Fruit fly (Drosophila melanogaster) whole organism, prepupa: ENCODE measurements around the gene CG9667.

Experiments
- CG10631 ChIP-seq: fragments of 200-800 bp; sonication (Bioruptor generic); optimal IDR thresholded peaks from 2 replicates; lab custom pipeline; 2016; ENCODE audit warnings: missing biosample characterization, missing genetic modification characterization
- CG10669 ChIP-seq: fragments of 200-800 bp; sonication (Bioruptor generic); optimal IDR thresholded peaks from 3 replicates; lab custom pipeline; 2018; ENCODE audit warnings: missing biosample characterization, mild to moderate bottlenecking, missing genetic modification characterization, moderate library complexity
- CG11762 ChIP-seq: fragments of 200-800 bp; sonication (Bioruptor generic); optimal IDR thresholded peaks from 3 replicates; lab custom pipeline; 2016; ENCODE audit warnings: missing biosample characterization, missing genetic modification characterization; ENCODE audit not compliant: insufficient read depth
- CG11902 ChIP-seq: fragments of 200-800 bp; sonication (Bioruptor generic); optimal IDR thresholded peaks from 3 replicates; lab custom pipeline; 2016; ENCODE audit warnings: missing biosample characterization, missing genetic modification characterization
- CG15336 ChIP-seq: fragments of 200-800 bp; sonication (Bioruptor generic); IDR thresholded peaks from 2 replicates; pipeline ENCODE4 v1.3.6; 2022; ENCODE audit warnings: missing biosample characterization, missing genetic modification characterization
- CG3032 ChIP-seq: fragments of 200-800 bp; optimal IDR thresholded peaks from 2 replicates; lab custom pipeline; 2019; ENCODE audit warnings: missing biosample characterization, mild to moderate bottlenecking, missing genetic modification characterization, moderate library complexity
- CG32006 ChIP-seq: fragments of 200-800 bp; sonication (Bioruptor generic); optimal IDR thresholded peaks from 3 replicates; lab custom pipeline; 2017; ENCODE audit warnings: missing biosample characterization, mild to moderate bottlenecking, missing genetic modification characterization
- CG34406 ChIP-seq: fragments of 200-800 bp; sonication (Bioruptor generic); optimal IDR thresholded peaks from 3 replicates; lab custom pipeline; 2016; ENCODE audit warnings: missing biosample characterization, missing genetic modification characterization
- CG4318 ChIP-seq: fragments of 200-800 bp; sonication (Bioruptor generic); optimal IDR thresholded peaks from 3 replicates; lab custom pipeline; 2017; ENCODE audit warnings: missing biosample characterization, mild to moderate bottlenecking, missing genetic modification characterization
- CG6163 ChIP-seq: fragments of 200-800 bp; sonication (Bioruptor generic); IDR thresholded peaks from 3 replicates; pipeline ENCODE4 v1.3.6; 2022; ENCODE audit warnings: missing biosample characterization, missing genetic modification characterization
- CG6276 ChIP-seq: fragments of 200-800 bp; sonication (Bioruptor generic); optimal IDR thresholded peaks from 2 replicates; lab custom pipeline; 2017; ENCODE audit warnings: missing biosample characterization, mild to moderate bottlenecking, missing genetic modification characterization
- CG6808 ChIP-seq: fragments of 200-800 bp; sonication (Bioruptor generic); optimal IDR thresholded peaks from 3 replicates; lab custom pipeline; 2017; ENCODE audit warnings: missing biosample characterization, missing genetic modification characterization, mild to moderate bottlenecking, moderate library complexity, missing genetic modification reagents
- CG6854 ChIP-seq: fragments of 200-800 bp; sonication (Bioruptor generic); optimal IDR thresholded peaks from 2 replicates; lab custom pipeline; 2017; ENCODE audit warnings: missing biosample characterization, mild to moderate bottlenecking, missing genetic modification characterization
- CG7368 ChIP-seq: fragments of 200-800 bp; sonication (Bioruptor generic); optimal IDR thresholded peaks from 3 replicates; lab custom pipeline; 2016; ENCODE audit warnings: missing biosample characterization, missing genetic modification characterization
- CG8119 ChIP-seq: fragments of 200-800 bp; sonication (Bioruptor generic); IDR thresholded peaks from 3 replicates; pipeline ENCODE4 v1.3.6; 2022; ENCODE audit warnings: missing biosample characterization, missing genetic modification characterization
- CG8319 ChIP-seq: fragments of 200-800 bp; sonication (Bioruptor generic); optimal IDR thresholded peaks from 3 replicates; lab custom pipeline; 2016; ENCODE audit warnings: missing biosample characterization, missing genetic modification characterization
- CG8632 ChIP-seq: fragments of 200-800 bp; sonication (Bioruptor generic); optimal IDR thresholded peaks from 3 replicates; lab custom pipeline; 2016; ENCODE audit warnings: missing biosample characterization, missing genetic modification characterization
- Eip75B ChIP-seq: fragments of 200-800 bp; sonication (Bioruptor generic); optimal IDR thresholded peaks from 3 replicates; lab custom pipeline; 2016; ENCODE audit warnings: missing biosample characterization, missing genetic modification characterization
- Eip78C ChIP-seq: fragments of 200-800 bp; sonication (Bioruptor generic); peaks from one replicate; lab custom pipeline; 2016; ENCODE audit warnings: missing biosample characterization, missing genetic modification characterization
- Eip93F ChIP-seq: fragments of 200-800 bp; sonication (Bioruptor generic); optimal IDR thresholded peaks from 2 replicates; lab custom pipeline; 2016; ENCODE audit warnings: missing biosample characterization, mild to moderate bottlenecking, missing genetic modification characterization
- Ets96B ChIP-seq: fragments of 200-800 bp; optimal IDR thresholded peaks from 2 replicates; lab custom pipeline; 2019; ENCODE audit warnings: missing biosample characterization, mild to moderate bottlenecking, missing genetic modification characterization, moderate library complexity
- Hr39 ChIP-seq: fragments of 200-800 bp; sonication (Bioruptor generic); optimal IDR thresholded peaks from 2 replicates; lab custom pipeline; 2016; ENCODE audit warnings: missing biosample characterization, missing genetic modification characterization
- Hr4 ChIP-seq: fragments of 200-800 bp; sonication (Bioruptor generic); optimal IDR thresholded peaks from 3 replicates; lab custom pipeline; 2016; ENCODE audit warnings: missing biosample characterization, missing genetic modification characterization
- Met ChIP-seq: fragments of 200-800 bp; sonication (Bioruptor generic); optimal IDR thresholded peaks from 3 replicates; lab custom pipeline; 2016; ENCODE audit warnings: missing biosample characterization, missing genetic modification characterization
- OdsH ChIP-seq: fragments of 200-800 bp; sonication (Bioruptor generic); optimal IDR thresholded peaks from 3 replicates; lab custom pipeline; 2016; ENCODE audit warnings: missing biosample characterization, missing genetic modification characterization
- Smox ChIP-seq: fragments of 200-800 bp; sonication (Bioruptor generic); optimal IDR thresholded peaks from 3 replicates; lab custom pipeline; 2016; ENCODE audit warnings: missing biosample characterization, missing genetic modification characterization
- Sox102F ChIP-seq: fragments of 200-800 bp; sonication (Bioruptor generic); optimal IDR thresholded peaks from 2 replicates; lab custom pipeline; 2016; ENCODE audit warnings: missing biosample characterization, mild to moderate bottlenecking, missing genetic modification characterization
- Sox14 ChIP-seq: fragments of 200-800 bp; sonication (Bioruptor generic); optimal IDR thresholded peaks from 3 replicates; lab custom pipeline; 2016; ENCODE audit warnings: missing biosample characterization, missing genetic modification characterization
- Sox15 ChIP-seq: fragments of 200-800 bp; sonication (Bioruptor generic); optimal IDR thresholded peaks from 3 replicates; lab custom pipeline; 2016; ENCODE audit warnings: missing biosample characterization, missing genetic modification characterization
- acj6 ChIP-seq: fragments of 200-800 bp; sonication (Bioruptor generic); optimal IDR thresholded peaks from 3 replicates; lab custom pipeline; 2016; ENCODE audit warnings: missing biosample characterization, missing genetic modification characterization
- dac ChIP-seq: fragments of 200-800 bp; sonication (Bioruptor generic); optimal IDR thresholded peaks from 2 replicates; lab custom pipeline; 2017; ENCODE audit warnings: missing biosample characterization, mild to moderate bottlenecking, missing genetic modification characterization
- dsx ChIP-seq: fragments of 200-800 bp; optimal IDR thresholded peaks from 3 replicates; lab custom pipeline; 2019; ENCODE audit warnings: missing biosample characterization, mild to moderate bottlenecking, missing genetic modification characterization, moderate library complexity; ENCODE audit not compliant: poor library complexity, severe bottlenecking
- eg ChIP-seq: fragments of 200-800 bp; sonication (Bioruptor generic); IDR thresholded peaks from 3 replicates; pipeline ENCODE4 v1.3.6; 2022; ENCODE audit warnings: missing biosample characterization, missing genetic modification characterization
- fd59A ChIP-seq: fragments of 200-800 bp; sonication (Bioruptor generic); optimal IDR thresholded peaks from 2 replicates; lab custom pipeline; 2017; ENCODE audit warnings: missing biosample characterization, mild to moderate bottlenecking, missing genetic modification characterization, missing genetic modification reagents
- fkh ChIP-seq: fragments of 200-800 bp; sonication (Bioruptor generic); optimal IDR thresholded peaks from 3 replicates; lab custom pipeline; 2017; ENCODE audit warnings: missing biosample characterization, mild to moderate bottlenecking, missing genetic modification characterization, moderate library complexity
- lz ChIP-seq: fragments of 200-800 bp; sonication (Bioruptor generic); optimal IDR thresholded peaks from 3 replicates; lab custom pipeline; 2016; ENCODE audit warnings: missing biosample characterization, missing genetic modification characterization
- net ChIP-seq: fragments of 200-800 bp; sonication (Bioruptor generic); optimal IDR thresholded peaks from 3 replicates; lab custom pipeline; 2016; ENCODE audit warnings: missing biosample characterization, missing genetic modification characterization
- pdm3 ChIP-seq: fragments of 200-800 bp; sonication (Bioruptor generic); optimal IDR thresholded peaks from 3 replicates; lab custom pipeline; 2016; ENCODE audit warnings: missing biosample characterization, missing genetic modification characterization
- spab ChIP-seq: fragments of 200-800 bp; sonication (Bioruptor generic); optimal IDR thresholded peaks from 2 replicates; lab custom pipeline; 2017; ENCODE audit warnings: missing biosample characterization, mild to moderate bottlenecking, missing genetic modification characterization, missing genetic modification reagents
- ss ChIP-seq, 2 experiments: fragments of 200-800 bp; sonication (Bioruptor generic); optimal IDR thresholded peaks; 2 replicates in 1 of 2; 3 replicates in 1 of 2; lab custom pipeline; 2017 to 2018; ENCODE audit warnings: mild to moderate bottlenecking in 2 of 2, missing biosample characterization in 2 of 2, missing genetic modification characterization in 2 of 2, moderate library complexity in 1 of 2
- svp ChIP-seq: fragments of 200-800 bp; sonication (Bioruptor generic); peaks from one replicate; lab custom pipeline; 2016; ENCODE audit warnings: missing biosample characterization, missing genetic modification characterization
- topi ChIP-seq: fragments of 200-800 bp; sonication (Bioruptor generic); optimal IDR thresholded peaks from 3 replicates; lab custom pipeline; 2016; ENCODE audit warnings: missing biosample characterization, missing genetic modification characterization
- vri ChIP-seq: fragments of 200-800 bp; sonication (Bioruptor generic); optimal IDR thresholded peaks from 3 replicates; lab custom pipeline; 2016; ENCODE audit warnings: missing biosample characterization, mild to moderate bottlenecking, missing genetic modification characterization

The CG9667 gene

DNA sequence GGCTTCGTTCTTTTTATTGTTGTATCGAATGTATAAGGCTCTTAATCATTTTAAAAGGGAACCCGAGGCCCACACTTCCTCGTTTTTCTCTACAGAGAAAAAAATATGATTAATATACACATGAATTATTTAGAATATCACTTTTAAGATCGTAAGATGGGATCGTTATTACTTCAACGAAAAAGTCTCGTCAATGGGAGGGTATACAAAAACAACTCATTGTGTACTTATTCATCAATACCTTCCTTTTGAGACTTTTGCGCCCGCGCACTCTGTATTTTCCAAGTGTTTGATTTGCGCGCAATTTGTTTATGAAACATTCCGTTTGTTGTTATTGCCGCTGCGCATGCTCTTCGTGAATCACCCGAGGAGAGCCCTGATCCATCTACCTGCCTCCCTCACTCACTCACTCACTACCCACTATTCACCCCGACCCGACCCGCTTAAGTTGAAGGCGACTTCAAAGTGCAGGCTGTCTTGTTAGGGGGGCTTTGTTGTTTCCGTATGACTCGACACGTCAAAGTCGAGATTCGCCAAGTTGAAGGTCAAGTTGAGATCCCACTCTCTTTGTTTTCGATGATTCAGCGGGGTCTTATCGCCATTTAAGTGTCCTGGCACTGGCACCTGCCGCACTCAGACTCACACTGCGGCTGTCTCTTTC is 10.1 kb downstream of the CG9667 start (continued):
- no peak for TF ChIP-seq CG15336 (GFP tag; lab: Robert Waterston, UW)
- no peak for TF ChIP-seq fd59A
- no peak for TF ChIP-seq CG11902 (GFP tag; lab: Kevin White, UChicago)
- peak; percentile 20 for TF ChIP-seq Sox14 (GFP tag; lab: Kevin White, UChicago)
- peak; percentile 10 for TF ChIP-seq Eip75B
- TF ChIP-seq CG32006, result no peak
- no peak for TF ChIP-seq CG6854 (GFP tag; lab: Kevin White, UChicago)
- no peak for TF ChIP-seq Ets96B (tag; lab: Kevin White, UChicago)
- TF ChIP-seq acj6 (GFP tag; lab: Kevin White, UChicago), result peak; percentile 35
- no peak for TF ChIP-seq spab
- peak; percentile 17 for TF ChIP-seq pdm3 (GFP tag; lab: Kevin White, UChicago)
- no peak for TF ChIP-seq CG8319 (GFP tag; lab: Kevin White, UChicago)
- peak; percentile 82 for TF ChIP-seq Met (GFP tag; lab: Kevin White, UChicago)
- no peak for TF ChIP-seq CG6163
- TF ChIP-seq CG10631 (GFP tag; lab: Kevin White, UChicago), result no peak
- TF ChIP-seq OdsH (GFP tag; lab: Kevin White, UChicago), result peak; percentile 38
- TF ChIP-seq CG6808 (GFP tag; lab: Kevin White, UChicago), result no peak
- TF ChIP-seq net (GFP tag; lab: Kevin White, UChicago), result peak; percentile 15
- 0 out of 3 replicates have a peak, but pooled peaks have one; percentile 17 for TF ChIP-seq CG8119 (GFP tag; lab: Robert Waterston, UW)
- TF ChIP-seq Hr39 (GFP tag; lab: Kevin White, UChicago), result peak; percentile 70
- no peak for TF ChIP-seq CG10669 (GFP tag; lab: Kevin White, UChicago)
- TF ChIP-seq CG7368, result no peak
- no peak for TF ChIP-seq CG6276 (GFP tag; lab: Kevin White, UChicago)
- TF ChIP-seq Hr4 (GFP tag; lab: Kevin White, UChicago), result no peak
- no peak for TF ChIP-seq ss (GFP tag; optimal IDR thresholded peaks at IDR 0.05; lab: Kevin White, UChicago)
- peak; percentile 69 for TF ChIP-seq topi (GFP tag; lab: Kevin White, UChicago)
- no peak for TF ChIP-seq Sox15 (GFP tag; lab: Kevin White, UChicago)
- TF ChIP-seq dsx (GFP tag; lab: Kevin White, UChicago), result no peak
- no peak for TF ChIP-seq dac (GFP tag; lab: Kevin White, UChicago)
- peak; percentile 32 for TF ChIP-seq vri (GFP tag; lab: Kevin White, UChicago)
- no peak for TF ChIP-seq CG11762 (GFP tag; lab: Kevin White, UChicago)
- peak; percentile 78 for TF ChIP-seq Eip78C (GFP tag; lab: Kevin White, UChicago)
- peak; percentile 73 for TF ChIP-seq lz
- no peak for TF ChIP-seq CG4318 (GFP tag; lab: Kevin White, UChicago)
- peak; percentile 69 for TF ChIP-seq Smox
- TF ChIP-seq CG8632 (GFP tag; lab: Kevin White, UChicago), result peak; percentile 23
- no peak for TF ChIP-seq CG3032 (tag; lab: Kevin White, UChicago)

DNA sequence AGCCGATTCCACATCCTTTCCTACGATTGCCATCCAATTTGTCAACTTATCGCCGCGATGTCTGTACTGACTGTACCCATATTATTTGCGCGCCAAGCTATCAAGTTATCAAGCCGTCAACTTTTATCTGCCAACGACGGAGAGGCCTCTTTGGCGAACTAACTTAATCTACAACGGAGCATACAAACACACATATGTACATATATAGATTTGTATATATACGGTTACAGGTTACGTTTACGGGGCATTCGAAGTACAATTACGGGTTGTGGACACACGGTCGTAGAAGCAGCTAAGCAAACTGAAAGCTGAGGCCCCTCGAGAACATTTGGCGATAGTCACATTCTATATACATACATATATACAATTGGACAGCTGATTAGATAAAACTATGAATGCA is 11.0 kb downstream of the CG9667 start:
- no peak for TF ChIP-seq eg
- no peak for TF ChIP-seq acj6 (GFP tag; lab: Kevin White, UChicago)
- TF ChIP-seq CG34406, result no peak
- TF ChIP-seq Hr4 (GFP tag; lab: Kevin White, UChicago), result no peak
- no peak for TF ChIP-seq Eip93F (GFP tag; lab: Kevin White, UChicago)
- no peak for TF ChIP-seq Sox102F (GFP tag; lab: Kevin White, UChicago)
- TF ChIP-seq Hr39 (GFP tag; lab: Kevin White, UChicago), result no peak
- no peak for TF ChIP-seq Eip75B
- peak; percentile 85 for TF ChIP-seq fkh (GFP tag; lab: Kevin White, UChicago)
- peak; percentile 67 for TF ChIP-seq svp (GFP tag; lab: Kevin White, UChicago)
- TF ChIP-seq Ets96B (tag; lab: Kevin White, UChicago), result no peak
